Worm (Caenorhabditis elegans) whole organism, L3 larva: ENCODE data around the gene npr-12.

ENCODE experiments used
- R02D3.7 ChIP-seq: fragments of 150-350 bp; optimal IDR thresholded peaks from 2 replicates; lab custom pipeline; 2014; ENCODE audit warnings: missing biosample characterization, missing genetic modification characterization
- ZK546.5 ChIP-seq: sonication (generic microtip); optimal IDR thresholded peaks from 2 replicates; lab custom pipeline; 2017; ENCODE audit warnings: missing biosample characterization, missing genetic modification characterization
- aly-2 ChIP-seq: fragments of 150-350 bp; optimal IDR thresholded peaks from 2 replicates; lab custom pipeline; 2014; ENCODE audit warnings: missing biosample characterization, missing genetic modification characterization
- ama-1 ChIP-seq: fragments of 150-350 bp; optimal IDR thresholded peaks from 2 replicates; lab custom pipeline; 2018
- ceh-28 ChIP-seq: fragments of 150-350 bp; optimal IDR thresholded peaks from 2 replicates; lab custom pipeline; 2014; ENCODE audit warnings: missing biosample characterization, missing genetic modification reagents, missing genetic modification characterization
- ceh-82 ChIP-seq: fragments of 150-350 bp; optimal IDR thresholded peaks from 2 replicates; lab custom pipeline; 2014; ENCODE audit warnings: missing biosample characterization, missing genetic modification characterization
- ceh-9 ChIP-seq: sonication (generic microtip); optimal IDR thresholded peaks from 2 replicates; lab custom pipeline; 2018; ENCODE audit warnings: missing biosample characterization, missing genetic modification characterization
- daf-12 ChIP-seq: fragments of 150-350 bp; optimal IDR thresholded peaks from 2 replicates; lab custom pipeline; 2014; ENCODE audit warnings: missing biosample characterization, missing genetic modification reagents, missing genetic modification characterization
- egl-5 ChIP-seq: fragments of 150-350 bp; optimal IDR thresholded peaks from 2 replicates; lab custom pipeline; 2017; ENCODE audit warnings: missing biosample characterization, missing genetic modification reagents, missing genetic modification characterization, inconsistent platforms
- elt-1 ChIP-seq: fragments of 150-350 bp; optimal IDR thresholded peaks from 2 replicates; lab custom pipeline; 2014; ENCODE audit warnings: missing biosample characterization, missing genetic modification characterization
- elt-2 ChIP-seq: sonication (generic microtip); optimal IDR thresholded peaks from 2 replicates; lab custom pipeline; 2016; ENCODE audit warnings: missing genetic modification reagents, mild to moderate bottlenecking, missing genetic modification characterization, missing compliant biosample characterization
- elt-3 ChIP-seq, 3 experiments: fragments of 150-350 bp in 1 of 3; sonication (generic microtip) in 2 of 3; optimal IDR thresholded peaks; 2 replicates in 2 of 3; 4 replicates in 1 of 3; lab custom pipeline; 2014 to 2017; ENCODE audit warnings: missing biosample characterization in 3 of 3, missing genetic modification characterization in 3 of 3
- eor-1 ChIP-seq, 2 experiments: fragments of 150-350 bp; optimal IDR thresholded peaks; 2 replicates each; lab custom pipeline; 2014 to 2018; ENCODE audit warnings: missing biosample characterization in 2 of 2, missing genetic modification characterization in 2 of 2
- fkh-10 ChIP-seq: sonication (generic microtip); optimal IDR thresholded peaks from 2 replicates; lab custom pipeline; 2017; ENCODE audit warnings: missing biosample characterization, missing genetic modification reagents, missing genetic modification characterization
- fkh-2 ChIP-seq: fragments of 150-350 bp; optimal IDR thresholded peaks from 2 replicates; lab custom pipeline; 2014; ENCODE audit warnings: missing biosample characterization, missing genetic modification reagents, missing genetic modification characterization
- fos-1 ChIP-seq: fragments of 150-350 bp; optimal IDR thresholded peaks from 2 replicates; lab custom pipeline; 2014; ENCODE audit warnings: missing biosample characterization, missing genetic modification characterization
- jun-1 ChIP-seq: fragments of 150-350 bp; optimal IDR thresholded peaks from 2 replicates; lab custom pipeline; 2014; ENCODE audit warnings: missing biosample characterization, missing genetic modification reagents, missing genetic modification characterization
- lin-15B ChIP-seq: fragments of 150-350 bp; optimal IDR thresholded peaks from 2 replicates; lab custom pipeline; 2014; ENCODE audit warnings: missing biosample characterization, missing genetic modification characterization
- lin-39 ChIP-seq: fragments of 150-350 bp; optimal IDR thresholded peaks from 2 replicates; lab custom pipeline; 2018; ENCODE audit warnings: missing biosample characterization, missing genetic modification reagents, missing genetic modification characterization
- mdl-1 ChIP-seq: fragments of 150-350 bp; optimal IDR thresholded peaks from 2 replicates; lab custom pipeline; 2014; ENCODE audit warnings: missing biosample characterization, missing genetic modification characterization
- nfya-1 ChIP-seq: sonication (generic microtip); optimal IDR thresholded peaks from 2 replicates; lab custom pipeline; 2017; ENCODE audit warnings: missing genetic modification characterization, mild to moderate bottlenecking, missing compliant biosample characterization, antibody characterized with exemption, moderate library complexity; ENCODE audit not compliant: insufficient read depth
- nhr-11 ChIP-seq: fragments of 150-350 bp; optimal IDR thresholded peaks from 2 replicates; lab custom pipeline; 2014; ENCODE audit warnings: missing biosample characterization, missing genetic modification characterization
- nhr-12 ChIP-seq: fragments of 150-350 bp; optimal IDR thresholded peaks from 2 replicates; lab custom pipeline; 2014; ENCODE audit warnings: missing biosample characterization, missing genetic modification characterization
- nhr-23 ChIP-seq: fragments of 150-350 bp; optimal IDR thresholded peaks from 2 replicates; lab custom pipeline; 2014; ENCODE audit warnings: missing biosample characterization, missing genetic modification reagents, missing genetic modification characterization
- nhr-237 ChIP-seq: fragments of 150-350 bp; optimal IDR thresholded peaks from 2 replicates; lab custom pipeline; 2014; ENCODE audit warnings: missing biosample characterization, missing genetic modification characterization
- nhr-25 ChIP-seq: sonication (generic microtip); optimal IDR thresholded peaks from 2 replicates; lab custom pipeline; 2017; ENCODE audit warnings: missing biosample characterization, missing genetic modification characterization
- nhr-67 ChIP-seq: fragments of 150-350 bp; optimal IDR thresholded peaks from 2 replicates; lab custom pipeline; 2014; ENCODE audit warnings: missing biosample characterization, missing genetic modification characterization
- nhr-76 ChIP-seq: fragments of 150-350 bp; sonication (generic microtip); optimal IDR thresholded peaks from 5 replicates; lab custom pipeline; 2014; ENCODE audit warnings: missing biosample characterization, missing genetic modification characterization
- nhr-77 ChIP-seq: fragments of 150-350 bp; optimal IDR thresholded peaks from 2 replicates; lab custom pipeline; 2014; ENCODE audit warnings: missing biosample characterization, missing genetic modification characterization
- pha-4 ChIP-seq: fragments of 150-350 bp; optimal IDR thresholded peaks from 2 replicates; lab custom pipeline; 2014; ENCODE audit warnings: missing biosample characterization, missing genetic modification reagents, missing genetic modification characterization
- pqm-1 ChIP-seq: fragments of 150-350 bp; optimal IDR thresholded peaks from 2 replicates; lab custom pipeline; 2017; ENCODE audit warnings: missing biosample characterization, missing genetic modification characterization, inconsistent platforms
- sea-2 ChIP-seq: fragments of 150-350 bp; sonication (generic microtip); optimal IDR thresholded peaks from 4 replicates; lab custom pipeline; 2014; ENCODE audit warnings: missing biosample characterization, missing genetic modification reagents, missing genetic modification characterization
- skn-1 ChIP-seq: fragments of 150-350 bp; optimal IDR thresholded peaks from 2 replicates; lab custom pipeline; 2014; ENCODE audit warnings: missing biosample characterization, missing genetic modification characterization
- snpc-4 ChIP-seq: fragments of 150-350 bp; optimal IDR thresholded peaks from 2 replicates; lab custom pipeline; 2014; ENCODE audit warnings: missing biosample characterization, missing genetic modification characterization
- tbx-2 ChIP-seq: sonication (generic microtip); optimal IDR thresholded peaks from 2 replicates; lab custom pipeline; 2016; ENCODE audit warnings: mild to moderate bottlenecking, missing genetic modification characterization, missing compliant biosample characterization
- unc-39 ChIP-seq: sonication (generic microtip); optimal IDR thresholded peaks from 4 replicates; lab custom pipeline; 2017; ENCODE audit warnings: missing biosample characterization, missing genetic modification characterization
- unc-62 ChIP-seq: fragments of 150-350 bp; sonication (generic microtip); optimal IDR thresholded peaks from 4 replicates; lab custom pipeline; 2014; ENCODE audit warnings: missing biosample characterization, missing genetic modification reagents, missing genetic modification characterization
- zag-1 ChIP-seq: fragments of 150-350 bp; optimal IDR thresholded peaks from 2 replicates; lab custom pipeline; 2014; ENCODE audit warnings: missing biosample characterization, missing genetic modification characterization
- ztf-11 ChIP-seq: fragments of 150-350 bp; optimal IDR thresholded peaks from 2 replicates; lab custom pipeline; 2014; ENCODE audit warnings: missing biosample characterization, missing genetic modification characterization
- ztf-4 ChIP-seq: fragments of 150-350 bp; optimal IDR thresholded peaks from 2 replicates; lab custom pipeline; 2014; ENCODE audit warnings: missing biosample characterization, missing genetic modification characterization

The npr-12 gene

DNA sequence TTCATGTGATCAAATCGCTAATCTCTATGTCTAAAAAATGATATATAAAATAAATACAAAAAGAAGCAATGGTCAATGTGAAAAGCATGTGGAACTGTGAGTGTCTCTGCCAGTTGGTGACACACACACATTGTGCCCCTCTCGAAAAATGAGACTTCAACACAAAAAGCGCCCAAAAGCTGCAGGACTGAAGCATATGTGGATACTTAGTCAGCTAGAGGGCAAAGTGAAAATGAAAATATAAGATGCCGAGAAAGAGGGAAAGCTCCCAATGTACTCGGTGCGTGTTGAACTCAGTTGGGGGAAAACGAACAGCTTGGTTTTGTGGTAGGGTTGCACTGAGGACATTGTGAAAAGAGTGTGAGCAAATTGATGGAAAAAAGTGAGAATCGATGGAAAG lies 56.3 kb downstream of the npr-12 start (continued):
- TF ChIP-seq ceh-9 (tag; lab: Kevin White, UChicago) (no peak), fos-1 (no peak), R02D3.7 (tag; lab: Kevin White, UChicago) (no peak), fkh-2 (peak; percentile 26), zag-1 (tag; lab: Kevin White, UChicago) (no peak), unc-39 (tag; lab: Kevin White, UChicago) (no peak), ceh-82 (tag; lab: Kevin White, UChicago) (no peak), egl-5 (no peak), lin-39 (peak; percentile 65), elt-1 (tag; lab: Kevin White, UChicago) (no peak), nhr-237 (tag; lab: Kevin White, UChicago) (no peak)

ce11 chrIV:6880415-6880814 lies 57.0 kb downstream of the npr-12 start:
- TF ChIP-seq ztf-4 (tag; lab: Kevin White, UChicago) (no peak), ZK546.5 (tag; lab: Kevin White, UChicago) (no peak), egl-5 (no peak), jun-1 (tag; lab: Kevin White, UChicago) (peak; percentile 53), tbx-2 (tag; lab: Kevin White, UChicago) (no peak), nhr-23 (no peak), nhr-25 (tag; lab: Kevin White, UChicago) (no peak), lin-39 (no peak), pha-4 (peak; percentile 4), lin-15B (tag; lab: Kevin White, UChicago) (no peak), fkh-2 (no peak), skn-1 (tag; lab: Kevin White, UChicago) (no peak), zag-1 (tag; lab: Kevin White, UChicago) (no peak), fkh-10 (GFP tag; lab: Kevin White, UChicago) (no peak), sea-2 (no peak), pqm-1 (peak; percentile 97), snpc-4 (tag; lab: Kevin White, UChicago) (no peak), unc-62 (GFP tag; lab: Kevin White, UChicago) (no peak), nhr-76 (tag; lab: Kevin White, UChicago) (no peak), fos-1 (no peak), daf-12 (tag; lab: Kevin White, UChicago) (no peak), ceh-28 (tag; lab: Kevin White, UChicago) (no peak), nhr-12 (tag; lab: Kevin White, UChicago) (no peak), elt-3 (tag; optimal IDR thresholded peaks at IDR 0.05; lab: Kevin White, UChicago) (no peak), ceh-9 (tag; lab: Kevin White, UChicago) (no peak), ztf-11 (no peak), elt-2 (peak; percentile 98), nhr-67 (tag; lab: Kevin White, UChicago) (no peak), mdl-1 (no peak), eor-1 (tag; optimal IDR thresholded peaks at IDR 0.05; lab: Kevin White, UChicago) (no peak), nfya-1 (tag; lab: Kevin White, UChicago) (no peak), elt-1 (tag; lab: Kevin White, UChicago) (no peak), R02D3.7 (tag; lab: Kevin White, UChicago) (no peak), nhr-11 (tag; lab: Kevin White, UChicago) (no peak), aly-2 (tag; lab: Kevin White, UChicago) (no peak), ama-1 (lab: Kevin White, UChicago) (no peak)

ce11 chrIV:6879666-6880210 lies 57.7 kb downstream of the npr-12 start:
- TF ChIP-seq pha-4 (no peak), aly-2 (tag; lab: Kevin White, UChicago) (no peak), nhr-237 (tag; lab: Kevin White, UChicago) (no peak), ama-1 (lab: Kevin White, UChicago) (no peak), lin-15B (tag; lab: Kevin White, UChicago) (no peak), nhr-77 (tag; lab: Kevin White, UChicago) (no peak), elt-1 (tag; lab: Kevin White, UChicago) (no peak), skn-1 (tag; lab: Kevin White, UChicago) (no peak), nhr-25 (tag; lab: Kevin White, UChicago) (no peak), zag-1 (tag; lab: Kevin White, UChicago) (no peak), unc-39 (tag; lab: Kevin White, UChicago) (no peak), elt-3 (tag; optimal IDR thresholded peaks at IDR 0.05; lab: Kevin White, UChicago) (no peak), R02D3.7 (tag; lab: Kevin White, UChicago) (no peak)
